Worm (Caenorhabditis elegans): Measurements from ENCODE around the gene C03B1.13.

Gene C03B1.13

DNA sequence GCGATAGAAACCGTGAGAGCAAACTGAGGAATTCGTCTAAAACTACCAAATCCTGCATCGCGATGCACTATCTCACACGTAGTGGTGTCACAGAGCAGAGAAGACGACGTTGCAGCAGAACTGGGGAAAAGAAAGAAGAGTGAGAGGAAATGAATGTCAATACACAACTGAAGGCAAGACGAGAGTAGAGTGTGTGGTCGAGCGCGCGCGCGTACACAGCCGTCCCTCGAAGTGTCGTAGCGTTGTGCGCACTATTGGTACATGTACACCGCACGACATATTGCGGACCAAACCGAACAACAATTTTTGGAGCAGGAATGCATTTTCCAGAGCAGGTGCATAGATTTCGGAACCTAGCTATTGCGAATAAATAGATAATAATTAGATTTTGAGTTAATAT is 40.5 kb upstream of the C03B1.13 start (continued):
- TF ChIP-seq lsy-2 (tag; optimal IDR thresholded peaks at IDR 0.05) (peak; percentile 33 to 66), blmp-1 (tag; optimal IDR thresholded peaks at IDR 0.05) (peak; percentile 8), irx-1 (tag; optimal IDR thresholded peaks at IDR 0.05) (peak; percentile 23), skn-1 (tag; optimal IDR thresholded peaks at IDR 0.05) (peak; percentile 61), tbx-2 (tag; optimal IDR thresholded peaks at IDR 0.05) (peak; percentile 58), alr-1 (tag; optimal IDR thresholded peaks at IDR 0.05; ENCODE audit: borderline replicate concordance) (no peak), nhr-11 (tag; optimal IDR thresholded peaks at IDR 0.05) (no peak), rnt-1 (tag; optimal IDR thresholded peaks at IDR 0.05) (peak; percentile 54), egl-13 (tag; optimal IDR thresholded peaks at IDR 0.05) (peak; percentile 47), aha-1 (tag; optimal IDR thresholded peaks at IDR 0.05) (no peak), ceh-90 (tag; optimal IDR thresholded peaks at IDR 0.05) (no peak), lin-14 (GFP tag; optimal IDR thresholded peaks at IDR 0.05) (peak; percentile 91), unc-98 (GFP tag; IDR thresholded peaks at IDR 0.05) (no peak)

- TF ChIP-seq elt-2 (tag; optimal IDR thresholded peaks at IDR 0.05) (peak; percentile 34), hlh-4 (tag; optimal IDR thresholded peaks at IDR 0.05) (no peak), efl-1 (optimal IDR thresholded peaks at IDR 0.05) (no peak), efl-1 (GFP tag; optimal IDR thresholded peaks at IDR 0.05 in 1 of 2) (peak in 1 of 2 experiments; percentile 65)
These were observed 39.9 kb upstream of the C03B1.13 start, which contains the start of gene lmp-1 for ce11 chrX:6377634-6378288. Gene lmp-1, minus strand, starts transcription at chrX:6377684.

ce11 chrX:6374451-6374850 is 36.6 kb upstream of the C03B1.13 start, which contains the start of gene C03B1.1:
Gene C03B1.1, plus strand, starts transcription at chrX:6374751.
- no peak for TF ChIP-seq efl-1 (optimal IDR thresholded peaks at IDR 0.05)
- TF ChIP-seq efl-1 (GFP tag; optimal IDR thresholded peaks at IDR 0.05 in 1 of 2) = peak in 1 of 2 experiments; percentile 42
- no peak for TF ChIP-seq elt-3 (tag; optimal IDR thresholded peaks at IDR 0.05)

- TF ChIP-seq nhr-11 (tag; optimal IDR thresholded peaks at IDR 0.05) (no peak), nhr-12 (tag; optimal IDR thresholded peaks at IDR 0.05) (no peak), sox-4 (tag; optimal IDR thresholded peaks at IDR 0.05) (no peak), pqm-1 (tag; optimal IDR thresholded peaks at IDR 0.05) (no peak), irx-1 (tag; optimal IDR thresholded peaks at IDR 0.05) (no peak), mdl-1 (tag; optimal IDR thresholded peaks at IDR 0.05) (no peak), tbx-2 (tag; optimal IDR thresholded peaks at IDR 0.05) (no peak), grh-1 (GFP tag; IDR thresholded peaks at IDR 0.05) (no peak), ztf-11 (tag; optimal IDR thresholded peaks at IDR 0.05) (no peak), elt-3 (tag; optimal IDR thresholded peaks at IDR 0.05) (no peak)
These were observed 35.5 kb upstream of the C03B1.13 start, which contains the start of gene C03B1.17 for ce11 chrX:6373348-6373747. Gene C03B1.17, plus strand, starts transcription at chrX:6373648.

DNA sequence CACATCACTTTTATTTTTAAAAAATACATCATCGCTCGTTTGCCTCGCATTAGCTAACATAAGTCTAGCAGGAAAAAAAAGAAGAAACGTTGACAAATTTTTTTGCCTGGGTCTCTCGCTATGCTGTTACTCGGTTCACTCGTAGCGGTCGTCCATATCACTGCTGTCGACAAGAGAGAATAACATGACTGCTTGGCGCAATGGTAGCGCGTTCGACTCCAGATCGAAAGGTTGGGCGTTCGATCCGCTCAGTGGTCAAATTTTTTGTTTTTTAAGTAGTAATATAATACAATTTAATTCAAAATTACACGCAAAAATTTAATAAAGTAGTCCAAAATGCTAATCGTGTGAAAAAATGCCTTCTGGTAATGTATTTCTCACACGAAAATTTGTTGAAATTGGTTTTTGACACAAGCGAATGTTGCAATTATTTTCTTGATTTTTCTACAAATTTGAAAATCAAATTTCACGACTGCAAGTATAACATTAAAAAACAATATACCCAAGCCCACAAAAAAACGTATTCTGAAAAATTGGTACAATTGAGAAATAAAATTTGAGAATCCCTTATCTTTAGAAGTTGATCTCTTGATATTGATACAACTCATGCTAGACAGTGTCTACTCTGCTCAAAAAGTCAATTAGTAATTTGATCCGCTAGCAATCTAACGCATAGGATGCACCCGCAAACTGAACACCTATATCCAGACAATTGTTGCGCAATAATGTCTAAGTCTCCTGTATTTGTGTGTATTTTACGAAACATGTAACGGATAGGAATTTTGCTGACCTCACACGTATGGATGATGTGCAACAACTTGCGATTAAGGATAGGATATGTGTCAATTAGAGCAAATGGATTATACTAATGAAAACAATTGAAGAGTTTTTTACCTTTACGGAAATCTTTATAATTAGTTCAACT is 33.6 kb upstream of the C03B1.13 start:
- TF ChIP-seq nhr-77 (tag; optimal IDR thresholded peaks at IDR 0.05) = peak; percentile 41
- TF ChIP-seq lsy-2 (tag; optimal IDR thresholded peaks at IDR 0.05) = peak; percentile 24 to 51
- TF ChIP-seq efl-1 (optimal IDR thresholded peaks at IDR 0.05) = no peak
- TF ChIP-seq efl-1 (GFP tag; optimal IDR thresholded peaks at IDR 0.05 in 1 of 2) = peak; percentile 21 to 81
- peak in 1 of 2 experiments; percentile 67 for TF ChIP-seq lin-35 (GFP tag; optimal IDR thresholded peaks at IDR 0.05)
- TF ChIP-seq nhr-90 (tag; optimal IDR thresholded peaks at IDR 0.05; ENCODE audit: poor library complexity) = peak; percentile 59
- TF ChIP-seq lin-14 (GFP tag; optimal IDR thresholded peaks at IDR 0.05) = peak; percentile 63
- TF ChIP-seq tbx-2 (tag; optimal IDR thresholded peaks at IDR 0.05) = peak; percentile 41
- peak; percentile 28 for TF ChIP-seq fkh-10 (GFP tag; optimal IDR thresholded peaks at IDR 0.05)
- TF ChIP-seq nhr-20 (tag; optimal IDR thresholded peaks at IDR 0.05) = peak; percentile 69
- peak; percentile 49 for TF ChIP-seq irx-1 (tag; optimal IDR thresholded peaks at IDR 0.05)
- TF ChIP-seq dsc-1 (tag; optimal IDR thresholded peaks at IDR 0.05) = peak; percentile 78
- TF ChIP-seq mep-1 (tag; optimal IDR thresholded peaks at IDR 0.05) = peak; percentile 46
- TF ChIP-seq unc-130 (tag; optimal IDR thresholded peaks at IDR 0.05) = peak; percentile 41
- no peak for TF ChIP-seq lin-15B (tag; optimal IDR thresholded peaks at IDR 0.05)
- no peak for TF ChIP-seq C04F5.9 (tag; optimal IDR thresholded peaks at IDR 0.05)
- peak; percentile 74 for TF ChIP-seq xbp-1 (tag; optimal IDR thresholded peaks at IDR 0.05)
- no peak for TF ChIP-seq mef-2 (tag; optimal IDR thresholded peaks at IDR 0.05)
- peak; percentile 45 for TF ChIP-seq nhr-85 (tag)
- TF ChIP-seq snu-23 (GFP tag; optimal IDR thresholded peaks at IDR 0.05) = peak; percentile 75
- TF ChIP-seq dpl-1 (GFP tag; optimal IDR thresholded peaks at IDR 0.05) = peak in 1 of 3 experiments; percentile 1
- TF ChIP-seq lin-13 (GFP tag; optimal IDR thresholded peaks at IDR 0.05) = no peak
- peak in 1 of 6 experiments; percentile 60 for TF ChIP-seq elt-3 (tag; optimal IDR thresholded peaks at IDR 0.05)
- no peak for TF ChIP-seq fos-1 (tag; optimal IDR thresholded peaks at IDR 0.05)

All from whole organism, L1 larva.